Worm (Caenorhabditis elegans): Measurements from ENCODE around the gene C06H2.7.

DNA sequence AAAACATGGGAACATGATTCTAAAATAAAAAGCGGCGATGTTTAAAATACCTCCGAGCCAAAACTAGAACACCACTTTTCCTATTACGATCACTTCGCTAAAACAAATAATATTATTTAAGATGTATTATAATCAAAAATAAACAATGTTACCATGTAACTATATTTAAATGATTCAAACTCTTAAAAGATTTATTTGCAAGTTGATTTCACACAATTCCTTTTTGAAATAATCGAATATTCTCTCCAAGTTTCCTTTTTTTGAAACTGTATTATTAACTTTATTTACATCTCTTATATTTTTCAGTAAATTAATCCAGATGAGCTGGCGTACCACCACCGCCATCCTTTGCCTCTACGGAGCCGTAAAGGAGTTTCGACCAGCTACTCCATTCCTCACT, 3.4 kb downstream of the C06H2.7 start, which contains the start of gene folt-1:
- TF ChIP-seq him-1 (tag; optimal IDR thresholded peaks at IDR 0.05) (no peak), W03F9.2 (tag; optimal IDR thresholded peaks at IDR 0.05) (no peak), dao-5 (tag; optimal IDR thresholded peaks at IDR 0.05) (no peak)

Data from whole organism, L4/young adult.